Worm (Caenorhabditis elegans): ENCODE measurements around the gene F58G11.4.
A peak's percentile ranks its signal among the peaks of the same experiment; 100 is the strongest.

Gene F58G11.4

ce11 chrV:13668337-13668736, 4.1 kb upstream of the F58G11.4 start:
- no peak for TF ChIP-seq jun-1 (tag; optimal IDR thresholded peaks at IDR 0.05)

ce11 chrV:13669170-13669569, 3.2 kb upstream of the F58G11.4 start:
- no peak for TF ChIP-seq R02D3.7 (tag; optimal IDR thresholded peaks at IDR 0.05)
- TF ChIP-seq ceh-28 (tag; optimal IDR thresholded peaks at IDR 0.05): no peak
- TF ChIP-seq elt-2 (tag; optimal IDR thresholded peaks at IDR 0.05): no peak
- TF ChIP-seq hmg-11 (tag; optimal IDR thresholded peaks at IDR 0.05): no peak
- no peak for TF ChIP-seq daf-12 (tag; optimal IDR thresholded peaks at IDR 0.05)
- TF ChIP-seq lsy-12 (tag; optimal IDR thresholded peaks at IDR 0.05): no peak
- TF ChIP-seq egl-27 (tag; optimal IDR thresholded peaks at IDR 0.05): no peak
- no peak for TF ChIP-seq aly-2 (tag; optimal IDR thresholded peaks at IDR 0.05)
- no peak for TF ChIP-seq ceh-82 (tag; optimal IDR thresholded peaks at IDR 0.05)
- TF ChIP-seq mml-1 (tag; optimal IDR thresholded peaks at IDR 0.05): no peak
- TF ChIP-seq zag-1 (tag; optimal IDR thresholded peaks at IDR 0.05): no peak
- TF ChIP-seq ztf-4 (tag; optimal IDR thresholded peaks at IDR 0.05): no peak
- TF ChIP-seq ZK546.5 (tag; optimal IDR thresholded peaks at IDR 0.05): no peak
- no peak for TF ChIP-seq pha-4 (tag; optimal IDR thresholded peaks at IDR 0.05)
- no peak for TF ChIP-seq nhr-12 (tag; optimal IDR thresholded peaks at IDR 0.05)
- no peak for TF ChIP-seq unc-39 (tag; optimal IDR thresholded peaks at IDR 0.05)

DNA sequence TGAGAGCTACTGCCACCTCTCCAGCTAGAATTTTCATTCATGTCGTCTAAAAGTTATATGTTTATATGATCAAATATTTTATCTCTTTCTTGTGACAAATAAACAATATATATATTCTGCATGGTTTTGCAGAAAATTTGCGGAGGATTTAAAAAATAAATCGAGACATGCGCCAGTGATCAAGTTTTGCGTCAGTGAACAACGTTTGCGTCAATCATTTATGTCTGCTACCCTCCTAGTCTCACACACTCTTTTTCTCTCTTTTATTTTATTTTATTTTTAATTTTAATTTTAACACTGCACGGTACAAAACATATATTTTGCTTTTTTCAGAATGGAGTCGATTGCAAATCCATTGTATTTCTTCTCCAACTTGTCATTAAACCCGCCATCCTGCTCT, 6.2 kb downstream of the F58G11.4 start, which contains the start of the genes tag-65 and ccz-1:
tag-65 (minus strand) TSS at position 46 of the 400 bp plus-strand sequence.
ccz-1 (plus strand) TSS at position 334 of the 400 bp plus-strand sequence.
- peak; percentile 71 for TF ChIP-seq ceh-82 (tag; optimal IDR thresholded peaks at IDR 0.05)
- peak; percentile 35 for TF ChIP-seq nhr-25 (tag; optimal IDR thresholded peaks at IDR 0.05)
- peak; percentile 80 for TF ChIP-seq tbx-2 (tag; optimal IDR thresholded peaks at IDR 0.05)
- peak; percentile 91 for TF ChIP-seq lin-15B (tag; optimal IDR thresholded peaks at IDR 0.05)
- peak; percentile 79 for TF ChIP-seq snpc-4 (tag; optimal IDR thresholded peaks at IDR 0.05)
- peak; percentile 87 for TF ChIP-seq nfya-1 (tag; optimal IDR thresholded peaks at IDR 0.05; ENCODE audit: insufficient read depth)
- peak; percentile 70 for TF ChIP-seq jun-1 (tag; optimal IDR thresholded peaks at IDR 0.05)
- no peak for TF ChIP-seq ceh-16 (tag; optimal IDR thresholded peaks at IDR 0.05)
- TF ChIP-seq nhr-77 (tag; optimal IDR thresholded peaks at IDR 0.05): peak; percentile 37
- peak; percentile 37 for TF ChIP-seq fkh-10 (GFP tag; optimal IDR thresholded peaks at IDR 0.05)
- TF ChIP-seq egl-27 (tag; optimal IDR thresholded peaks at IDR 0.05): peak; percentile 40
- peak; percentile 42 for TF ChIP-seq lsy-12 (tag; optimal IDR thresholded peaks at IDR 0.05)
- TF ChIP-seq pha-4 (tag; optimal IDR thresholded peaks at IDR 0.05): peak; percentile 94
- peak; percentile 81 for TF ChIP-seq R02D3.7 (tag; optimal IDR thresholded peaks at IDR 0.05)
- peak; percentile 53 for TF ChIP-seq elt-2 (tag; optimal IDR thresholded peaks at IDR 0.05)
- peak; percentile 27 for TF ChIP-seq pqm-1 (tag; optimal IDR thresholded peaks at IDR 0.05)
- no peak for TF ChIP-seq ceh-9 (tag; optimal IDR thresholded peaks at IDR 0.05)
- TF ChIP-seq elt-1 (tag; optimal IDR thresholded peaks at IDR 0.05): peak; percentile 3
- TF ChIP-seq egl-5 (tag; optimal IDR thresholded peaks at IDR 0.05): peak; percentile 65
- peak; percentile 37 for TF ChIP-seq lin-39 (tag; optimal IDR thresholded peaks at IDR 0.05)
- peak; percentile 94 for TF ChIP-seq nhr-23 (tag; optimal IDR thresholded peaks at IDR 0.05)
- TF ChIP-seq mml-1 (tag; optimal IDR thresholded peaks at IDR 0.05): no peak
- TF ChIP-seq nhr-43 (tag; optimal IDR thresholded peaks at IDR 0.05; ENCODE audit: poor library complexity, severe bottlenecking): peak; percentile 92
- no peak for TF ChIP-seq ztf-11 (tag; optimal IDR thresholded peaks at IDR 0.05)
- peak; percentile 77 for TF ChIP-seq ceh-28 (tag; optimal IDR thresholded peaks at IDR 0.05)
- TF ChIP-seq unc-39 (tag; optimal IDR thresholded peaks at IDR 0.05): no peak
- peak; percentile 33 for TF ChIP-seq ama-1 (optimal IDR thresholded peaks at IDR 0.05)
- no peak for TF ChIP-seq skn-1 (tag; optimal IDR thresholded peaks at IDR 0.05)
- TF ChIP-seq nhr-11 (tag; optimal IDR thresholded peaks at IDR 0.05): peak; percentile 11

- TF ChIP-seq egl-27 (tag; optimal IDR thresholded peaks at IDR 0.05) (no peak), elt-3 (tag; optimal IDR thresholded peaks at IDR 0.05) (no peak), lin-39 (tag; optimal IDR thresholded peaks at IDR 0.05) (no peak), nhr-67 (tag; optimal IDR thresholded peaks at IDR 0.05) (no peak), egl-5 (tag; optimal IDR thresholded peaks at IDR 0.05) (no peak), nhr-237 (tag; optimal IDR thresholded peaks at IDR 0.05) (no peak), ceh-16 (tag; optimal IDR thresholded peaks at IDR 0.05) (no peak), fkh-10 (GFP tag; optimal IDR thresholded peaks at IDR 0.05) (no peak), eor-1 (tag; optimal IDR thresholded peaks at IDR 0.05) (no peak), R02D3.7 (tag; optimal IDR thresholded peaks at IDR 0.05) (no peak)
Measured at ce11 chrV:13679859-13680258, 7.5 kb downstream of the F58G11.4 start.

Measured in whole organism, L3 larva.